Fruit fly (Drosophila melanogaster) whole organism, pupa: ENCODE data around the gene Sfxn2.

ENCODE experiments used
- CG12605 ChIP-seq: fragments of 200-800 bp; sonication (Bioruptor generic); IDR thresholded peaks from 2 replicates; pipeline ENCODE4 v1.3.6; 2022; ENCODE audit warnings: missing biosample characterization, missing genetic modification characterization
- CG13204 ChIP-seq: fragments of 200-800 bp; sonication (Bioruptor generic); optimal IDR thresholded peaks from 2 replicates; lab custom pipeline; 2018; ENCODE audit warnings: missing biosample characterization, mild to moderate bottlenecking, missing genetic modification characterization, moderate library complexity
- CG15710 ChIP-seq: fragments of 200-800 bp; sonication (Bioruptor generic); optimal IDR thresholded peaks from 2 replicates; lab custom pipeline; 2018; ENCODE audit warnings: missing biosample characterization, mild to moderate bottlenecking, missing genetic modification characterization, moderate library complexity
- CG17806 ChIP-seq: fragments of 200-800 bp; sonication (Bioruptor generic); optimal IDR thresholded peaks from 2 replicates; lab custom pipeline; 2018; ENCODE audit warnings: missing biosample characterization, mild to moderate bottlenecking, missing genetic modification characterization, moderate library complexity
- CG32121 ChIP-seq: fragments of 200-800 bp; sonication (Bioruptor generic); IDR thresholded peaks from 2 replicates; pipeline ENCODE4 v1.3.6; 2022; ENCODE audit warnings: missing biosample characterization, missing genetic modification characterization
- CG34367 ChIP-seq: fragments of 200-800 bp; sonication (Bioruptor generic); optimal IDR thresholded peaks from 2 replicates; lab custom pipeline; 2018; ENCODE audit warnings: missing biosample characterization, mild to moderate bottlenecking, missing genetic modification characterization
- CG8159 ChIP-seq: fragments of 200-800 bp; sonication (Bioruptor generic); optimal IDR thresholded peaks from 3 replicates; lab custom pipeline; 2018; ENCODE audit warnings: missing biosample characterization, mild to moderate bottlenecking, missing genetic modification characterization, moderate library complexity
- CG8301 ChIP-seq: fragments of 200-800 bp; sonication (Bioruptor generic); optimal IDR thresholded peaks from 2 replicates; lab custom pipeline; 2018; ENCODE audit warnings: missing biosample characterization, mild to moderate bottlenecking, missing genetic modification characterization
- D1 ChIP-seq: fragments of 200-800 bp; sonication (Bioruptor generic); optimal IDR thresholded peaks from 2 replicates; lab custom pipeline; 2018; ENCODE audit warnings: missing biosample characterization, mild to moderate bottlenecking, missing genetic modification characterization, moderate library complexity
- Ets98B ChIP-seq: fragments of 200-800 bp; sonication (Bioruptor generic); IDR thresholded peaks from 2 replicates; pipeline ENCODE4 v1.3.6; 2022; ENCODE audit warnings: missing biosample characterization, missing genetic modification characterization
- Pif1B ChIP-seq: fragments of 200-800 bp; sonication (Bioruptor generic); optimal IDR thresholded peaks from 3 replicates; lab custom pipeline; 2016; ENCODE audit warnings: missing biosample characterization, missing genetic modification characterization

- TF ChIP-seq CG8301 (no peak), CG34367 (no peak), CG12605 (GFP tag; lab: Robert Waterston, UW) (no peak), CG15710 (no peak), CG8159 (tag; lab: Kevin White, UChicago) (no peak), Pif1B (no peak), CG17806 (tag; lab: Kevin White, UChicago) (no peak), Ets98B (GFP tag; lab: Robert Waterston, UW) (no peak), CG32121 (GFP tag; lab: Robert Waterston, UW) (no peak), D1 (tag; lab: Kevin White, UChicago) (no peak), CG13204 (GFP tag; lab: Kevin White, UChicago) (no peak)
Measured at dm6 chr3L:19016805-19017161, 46.2 kb upstream of the Sfxn2 start.
